Fruit fly (Drosophila melanogaster) whole organism, embryonic: ENCODE measurements around the gene CG1896.
A peak's percentile ranks its signal among the peaks of the same experiment; 100 is the strongest.

Experiments used
- Bteb2 ChIP-seq: fragments of 200-800 bp; sonication (Bioruptor generic); optimal IDR thresholded peaks from 2 replicates; lab custom pipeline; 2016; ENCODE audit warnings: missing biosample characterization, missing genetic modification characterization
- C15 ChIP-seq: fragments of 200-800 bp; sonication (Bioruptor generic); IDR thresholded peaks from 3 replicates; pipeline ENCODE4 v1.3.6; 2022; ENCODE audit warnings: missing biosample characterization, missing genetic modification characterization
- CG10274 ChIP-seq: fragments of 200-800 bp; sonication (Bioruptor generic); optimal IDR thresholded peaks from 3 replicates; lab custom pipeline; 2017; ENCODE audit warnings: missing biosample characterization, mild to moderate bottlenecking, missing genetic modification characterization
- CG10431 ChIP-seq: fragments of 200-800 bp; sonication (Bioruptor generic); optimal IDR thresholded peaks from 3 replicates; lab custom pipeline; 2018; ENCODE audit warnings: missing biosample characterization, mild to moderate bottlenecking, missing genetic modification characterization
- CG11247 ChIP-seq: fragments of 200-800 bp; sonication (Bioruptor generic); IDR thresholded peaks from 2 replicates; pipeline ENCODE4 v1.3.6; 2022; ENCODE audit warnings: missing biosample characterization, missing genetic modification characterization
- CG11696 ChIP-seq: fragments of 200-800 bp; sonication (Bioruptor generic); IDR thresholded peaks from 2 replicates; pipeline ENCODE4 v1.3.6; 2022; ENCODE audit warnings: missing biosample characterization, missing genetic modification characterization
- CG12236 ChIP-seq: fragments of 200-800 bp; sonication (Bioruptor generic); optimal IDR thresholded peaks from 2 replicates; lab custom pipeline; 2016; ENCODE audit warnings: missing biosample characterization, missing genetic modification characterization
- CG12769 ChIP-seq: fragments of 200-800 bp; sonication (Bioruptor generic); optimal IDR thresholded peaks from 2 replicates; lab custom pipeline; 2019; ENCODE audit warnings: missing biosample characterization, mild to moderate bottlenecking, missing genetic modification characterization, moderate library complexity
- CG13296 ChIP-seq: fragments of 200-800 bp; sonication (Bioruptor generic); optimal IDR thresholded peaks from 3 replicates; lab custom pipeline; 2018; ENCODE audit warnings: missing biosample characterization, mild to moderate bottlenecking, missing genetic modification characterization
- CG13424 ChIP-seq: fragments of 200-800 bp; sonication (Bioruptor generic); optimal IDR thresholded peaks from 2 replicates; lab custom pipeline; 2019; ENCODE audit warnings: missing biosample characterization, mild to moderate bottlenecking, missing genetic modification characterization, moderate library complexity
- CG15269 ChIP-seq: fragments of 200-800 bp; sonication (Bioruptor generic); optimal IDR thresholded peaks from 2 replicates; lab custom pipeline; 2018; ENCODE audit warnings: missing biosample characterization, mild to moderate bottlenecking, missing genetic modification characterization, moderate library complexity
- CG1603 ChIP-seq: fragments of 200-800 bp; sonication (Bioruptor generic); optimal IDR thresholded peaks from 2 replicates; lab custom pipeline; 2019; ENCODE audit warnings: missing biosample characterization, mild to moderate bottlenecking, missing genetic modification characterization, moderate library complexity
- CG2116 ChIP-seq: fragments of 200-800 bp; sonication (Bioruptor generic); optimal IDR thresholded peaks from 3 replicates; lab custom pipeline; 2018; ENCODE audit warnings: missing biosample characterization, mild to moderate bottlenecking, missing genetic modification characterization
- CG32767 ChIP-seq: fragments of 200-800 bp; sonication (Bioruptor generic); IDR thresholded peaks from 2 replicates; pipeline ENCODE4 v1.3.6; 2022; ENCODE audit warnings: missing biosample characterization, missing genetic modification characterization
- CG4404 ChIP-seq: fragments of 200-800 bp; sonication (Bioruptor generic); IDR thresholded peaks from 2 replicates; pipeline ENCODE4 v1.3.6; 2022; ENCODE audit warnings: missing biosample characterization, missing genetic modification characterization
- CG6689 ChIP-seq: fragments of 200-800 bp; sonication (Bioruptor generic); IDR thresholded peaks from 2 replicates; pipeline ENCODE4 v1.3.6; 2022; ENCODE audit warnings: missing biosample characterization, missing genetic modification characterization
- CG9215 ChIP-seq: fragments of 200-800 bp; sonication (Bioruptor generic); IDR thresholded peaks from 2 replicates; pipeline ENCODE4 v1.3.6; 2022; ENCODE audit warnings: missing biosample characterization, missing genetic modification characterization
- CkIIα-i1 ChIP-seq: fragments of 200-800 bp; sonication (Bioruptor generic); IDR thresholded peaks from 2 replicates; pipeline ENCODE4 v1.3.6; 2022; ENCODE audit warnings: missing biosample characterization, missing genetic modification characterization
- CrebB ChIP-seq: fragments of 200-800 bp; sonication (Bioruptor generic); optimal IDR thresholded peaks from 3 replicates; lab custom pipeline; 2018; ENCODE audit warnings: missing biosample characterization, mild to moderate bottlenecking, missing genetic modification characterization
- Deaf1 ChIP-seq: fragments of 200-800 bp; optimal IDR thresholded peaks from 3 replicates; lab custom pipeline; 2019; ENCODE audit warnings: missing biosample characterization, mild to moderate bottlenecking, missing genetic modification characterization, moderate library complexity
- Dip3 ChIP-seq: fragments of 200-800 bp; sonication (Bioruptor generic); optimal IDR thresholded peaks from 3 replicates; lab custom pipeline; 2016; ENCODE audit warnings: missing biosample characterization, missing genetic modification characterization
- Dp ChIP-seq: fragments of 200-800 bp; sonication (Bioruptor generic); optimal IDR thresholded peaks from 2 replicates; lab custom pipeline; 2018; ENCODE audit warnings: missing biosample characterization, mild to moderate bottlenecking, missing genetic modification characterization, moderate library complexity
- Hmr ChIP-seq: fragments of 200-800 bp; sonication (Bioruptor generic); optimal IDR thresholded peaks from 3 replicates; lab custom pipeline; 2017; ENCODE audit warnings: mild to moderate bottlenecking, missing biosample characterization, missing genetic modification reagents, missing genetic modification characterization
- Hmx ChIP-seq: fragments of 200-800 bp; sonication (Bioruptor generic); optimal IDR thresholded peaks from 2 replicates; lab custom pipeline; 2016; ENCODE audit warnings: missing biosample characterization, missing genetic modification characterization
- Hr3 ChIP-seq: fragments of 200-800 bp; sonication (Bioruptor generic); optimal IDR thresholded peaks from 3 replicates; lab custom pipeline; 2016; ENCODE audit warnings: missing biosample characterization, missing genetic modification characterization
- Lim3 ChIP-seq: fragments of 200-800 bp; sonication (Bioruptor generic); IDR thresholded peaks from 2 replicates; pipeline ENCODE4 v1.3.6; 2022; ENCODE audit warnings: missing biosample characterization, missing genetic modification characterization
- Taf1 ChIP-seq: fragments of 200-800 bp; sonication (Bioruptor generic); IDR thresholded peaks from 2 replicates; pipeline ENCODE4 v1.3.6; 2022; ENCODE audit warnings: missing biosample characterization, missing genetic modification characterization
- Xrp1 ChIP-seq: fragments of 200-800 bp; sonication (Bioruptor generic); IDR thresholded peaks from 2 replicates; pipeline ENCODE4 v1.3.6; 2022; ENCODE audit warnings: missing biosample characterization, missing genetic modification characterization
- ase ChIP-seq: fragments of 200-800 bp; sonication (Bioruptor generic); IDR thresholded peaks from 3 replicates; pipeline ENCODE4 v1.3.6; 2022; ENCODE audit warnings: missing biosample characterization, missing genetic modification characterization
- ash1 ChIP-seq: fragments of 200-800 bp; sonication (Bioruptor generic); optimal IDR thresholded peaks from 2 replicates; lab custom pipeline; 2018; ENCODE audit warnings: missing biosample characterization, mild to moderate bottlenecking, missing genetic modification characterization
- bigmax ChIP-seq: fragments of 200-800 bp; sonication (Bioruptor generic); optimal IDR thresholded peaks from 2 replicates; lab custom pipeline; 2018; ENCODE audit warnings: missing biosample characterization, mild to moderate bottlenecking, missing genetic modification characterization
- bowl ChIP-seq: fragments of 200-800 bp; sonication (Bioruptor generic); IDR thresholded peaks from 2 replicates; pipeline ENCODE4 v1.3.6; 2022; ENCODE audit warnings: missing biosample characterization, missing genetic modification characterization
- bsh ChIP-seq, 2 experiments: fragments of 200-800 bp; sonication (Bioruptor generic); optimal IDR thresholded peaks; 2 replicates each; lab custom pipeline; 2017 to 2018; ENCODE audit warnings: mild to moderate bottlenecking in 2 of 2, missing biosample characterization in 2 of 2, missing genetic modification characterization in 2 of 2, moderate library complexity in 1 of 2
- corto ChIP-seq: fragments of 200-800 bp; sonication (Bioruptor generic); optimal IDR thresholded peaks from 2 replicates; lab custom pipeline; 2016; ENCODE audit warnings: missing biosample characterization, mild to moderate bottlenecking, missing genetic modification characterization, moderate library complexity
- disco-r ChIP-seq: fragments of 200-800 bp; sonication (Bioruptor generic); optimal IDR thresholded peaks from 2 replicates; lab custom pipeline; 2016; ENCODE audit warnings: missing biosample characterization, missing genetic modification characterization
- fu2 ChIP-seq: fragments of 200-800 bp; sonication (Bioruptor generic); optimal IDR thresholded peaks from 2 replicates; lab custom pipeline; 2016; ENCODE audit warnings: missing biosample characterization, missing genetic modification characterization
- gsb-n ChIP-seq: fragments of 200-800 bp; sonication (Bioruptor generic); optimal IDR thresholded peaks from 3 replicates; lab custom pipeline; 2018; ENCODE audit warnings: missing biosample characterization, mild to moderate bottlenecking, missing genetic modification characterization
- hb ChIP-seq: fragments of 200-800 bp; sonication (Bioruptor generic); IDR thresholded peaks from 3 replicates; pipeline ENCODE4 v1.3.6; 2022; ENCODE audit warnings: missing biosample characterization, missing genetic modification characterization; ENCODE audit not compliant: partially characterized antibody
- hbn ChIP-seq: fragments of 200-800 bp; sonication (Bioruptor generic); IDR thresholded peaks from 2 replicates; pipeline ENCODE4 v1.3.6; 2022; ENCODE audit warnings: missing biosample characterization, missing genetic modification characterization; ENCODE audit not compliant: partially characterized antibody
- lola ChIP-seq, 3 experiments: fragments of >200 bp in 2 of 3; fragments of 200-800 bp in 1 of 3; sonication (Bioruptor generic) in 1 of 3; optimal IDR thresholded peaks; 2 replicates each; lab custom pipeline; 2017 to 2019; ENCODE audit warnings: missing biosample characterization in 3 of 3, missing genetic modification characterization in 3 of 3, mild to moderate bottlenecking in 1 of 3, moderate library complexity in 1 of 3
- oc ChIP-seq: fragments of 200-800 bp; sonication (Bioruptor generic); optimal IDR thresholded peaks from 2 replicates; lab custom pipeline; 2018; ENCODE audit warnings: missing biosample characterization, mild to moderate bottlenecking, missing genetic modification characterization, moderate library complexity
- prd ChIP-seq, 3 experiments: fragments of >200 bp in 2 of 3; fragments of 200-800 bp in 1 of 3; sonication (Bioruptor generic) in 1 of 3; optimal IDR thresholded peaks in 2 of 3; IDR thresholded peaks in 1 of 3; 2 replicates in 2 of 3; 3 replicates in 1 of 3; pipeline versions ENCODE4 v1.3.6 to Lab custom; 2017 to 2022; ENCODE audit warnings: missing biosample characterization in 1 of 3, missing genetic modification characterization in 1 of 3
- pros ChIP-seq: fragments of 200-800 bp; sonication (Bioruptor generic); optimal IDR thresholded peaks from 3 replicates; lab custom pipeline; 2019; ENCODE audit warnings: missing biosample characterization, mild to moderate bottlenecking, missing genetic modification characterization, moderate library complexity
- ranshi ChIP-seq: fragments of 200-800 bp; sonication (Bioruptor generic); IDR thresholded peaks from 2 replicates; pipeline ENCODE4 v1.3.6; 2022; ENCODE audit warnings: missing biosample characterization, missing genetic modification characterization
- sima ChIP-seq: fragments of 200-800 bp; sonication (Bioruptor generic); optimal IDR thresholded peaks from 2 replicates; lab custom pipeline; 2016; ENCODE audit warnings: missing biosample characterization, missing genetic modification characterization
- tna ChIP-seq: fragments of 200-800 bp; sonication (Bioruptor generic); IDR thresholded peaks from 2 replicates; pipeline ENCODE4 v1.3.6; 2022; ENCODE audit warnings: missing biosample characterization, missing genetic modification characterization; ENCODE audit not compliant: partially characterized antibody
- trh ChIP-seq: fragments of 200-800 bp; sonication (Bioruptor generic); optimal IDR thresholded peaks from 2 replicates; lab custom pipeline; 2016; ENCODE audit warnings: missing biosample characterization, missing genetic modification characterization
- twi ChIP-seq: fragments of 200-800 bp; optimal IDR thresholded peaks from 2 replicates; lab custom pipeline; 2019; ENCODE audit warnings: missing biosample characterization, mild to moderate bottlenecking, missing genetic modification characterization, moderate library complexity
- tx ChIP-seq: fragments of 200-800 bp; sonication (Bioruptor generic); optimal IDR thresholded peaks from 2 replicates; lab custom pipeline; 2016; ENCODE audit warnings: missing biosample characterization, missing genetic modification characterization

Gene CG1896

dm6 chr3R:31744044-31744652 lies at the start of gene CG1896 (continued):
- TF ChIP-seq corto (GFP tag; lab: Kevin White, UChicago) (no peak), bigmax (GFP tag; lab: Kevin White, UChicago) (no peak), Dp (no peak), Hmr (GFP tag; lab: Kevin White, UChicago) (peak; percentile 13), CG2116 (peak; percentile 12), hbn (GFP tag; lab: Robert Waterston, UW) (no peak), ranshi (GFP tag; lab: Robert Waterston, UW) (peak; percentile 48), CG6689 (GFP tag; lab: Robert Waterston, UW) (peak; percentile 59; the same call in 1 of the 2 replicates), bowl (GFP tag; lab: Robert Waterston, UW) (no peak), CG10431 (GFP tag; lab: Kevin White, UChicago) (no peak), lola (GFP tag; optimal IDR thresholded peaks at IDR 0.05; lab: Kevin White, UChicago) (no peak), Hr3 (GFP tag; lab: Kevin White, UChicago) (no peak), CG32767 (peak; percentile 49; the same call in 1 of the 2 replicates), CrebB (tag; lab: Kevin White, UChicago) (no peak), pros (no peak), CG12769 (tag; lab: Kevin White, UChicago) (no peak), Bteb2 (GFP tag; lab: Kevin White, UChicago) (no peak), tna (no peak), sima (no peak), ase (GFP tag; lab: Robert Waterston, UW) (no peak), CG9215 (GFP tag; lab: Robert Waterston, UW) (no peak), twi (tag; lab: Kevin White, UChicago) (no peak), CG15269 (tag; lab: Kevin White, UChicago) (peak; percentile 36), trh (GFP tag; lab: Kevin White, UChicago) (no peak), ash1 (GFP tag; lab: Kevin White, UChicago) (no peak), Dip3 (GFP tag; lab: Kevin White, UChicago) (peak; percentile 28), disco-r (GFP tag; lab: Kevin White, UChicago) (no peak), Xrp1 (GFP tag; lab: Robert Waterston, UW) (peak; percentile 66), CG13296 (GFP tag; lab: Kevin White, UChicago) (peak; percentile 36), C15 (GFP tag; lab: Robert Waterston, UW) (no peak), Lim3 (GFP tag; lab: Robert Waterston, UW) (no peak), CkIIα-i1 (GFP tag; lab: Robert Waterston, UW) (no peak), hb (GFP tag; lab: Robert Waterston, UW) (no peak), tx (GFP tag; lab: Kevin White, UChicago) (no peak), CG4404 (no peak; the same call in 1 of the 2 replicates), prd (optimal IDR thresholded peaks at IDR 0.05; lab: Kevin White, UChicago) (no peak), prd (GFP tag; IDR thresholded peaks at IDR 0.05; lab: Robert Waterston, UW) (peak; percentile 59; the same call in 2 of the 3 replicates), CG11247 (GFP tag; lab: Robert Waterston, UW) (no peak), CG12236 (GFP tag; lab: Kevin White, UChicago) (no peak), gsb-n (tag; lab: Kevin White, UChicago) (no peak), bsh (GFP tag; optimal IDR thresholded peaks at IDR 0.05; lab: Kevin White, UChicago) (peak in 1 of 2 experiments; percentile 52), fu2 (no peak), CG10274 (GFP tag; lab: Kevin White, UChicago) (peak; percentile 15), oc (peak; percentile 1), CG13424 (tag; lab: Kevin White, UChicago) (peak; percentile 24), CG1603 (tag; lab: Kevin White, UChicago) (no peak), CG11696 (GFP tag; lab: Robert Waterston, UW) (no peak), Hmx (GFP tag; lab: Kevin White, UChicago) (no peak), Deaf1 (tag; lab: Kevin White, UChicago) (peak; percentile 2), Taf1 (GFP tag; lab: Robert Waterston, UW) (peak; percentile 24; the same call in 1 of the 2 replicates)
